Fruit fly (Drosophila melanogaster) S2 (cell line): Measurements from ENCODE around the gene Bx42.

Experiments used
- CG8478 ChIP-seq: fragments of >200 bp; optimal IDR thresholded peaks from 2 replicates; lab custom pipeline; 2018
- CTCF ChIP-seq, 2 experiments: fragments of >200 bp; optimal IDR thresholded peaks; 2 replicates each; lab custom pipeline; 2018

- TF ChIP-seq CG8478 (lab: Kevin White, UChicago), result no peak
- no peak for TF ChIP-seq CTCF (optimal IDR thresholded peaks at IDR 0.05; lab: Kevin White, UChicago)
Observed at dm6 chrX:9132589-9133237, 26.3 kb upstream of the Bx42 start.
